Fruit fly (Drosophila melanogaster): ENCODE measurements around the gene Tspo.

Tspo gene

DNA sequence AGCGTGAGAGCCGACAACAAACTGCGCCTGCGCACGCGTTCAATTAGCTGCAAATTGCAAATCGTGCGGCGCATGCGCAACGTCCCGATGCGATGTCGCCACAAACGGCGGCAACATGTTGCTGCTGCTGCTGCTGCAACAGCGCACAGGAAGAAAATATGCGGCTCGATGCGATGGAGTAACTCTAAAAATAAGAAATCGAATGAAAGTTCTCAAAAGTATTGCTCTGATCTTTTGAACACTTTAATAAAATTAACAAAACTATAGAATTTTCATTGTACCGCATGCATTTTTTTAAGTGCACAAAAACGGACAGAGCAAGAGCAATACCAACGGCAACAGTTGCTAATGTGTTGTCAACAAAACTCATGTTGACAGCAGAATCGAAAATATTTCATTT, 46.8 kb downstream of the Tspo start:
- no peak for TF ChIP-seq noc (tag; optimal IDR thresholded peaks at IDR 0.05)

DNA sequence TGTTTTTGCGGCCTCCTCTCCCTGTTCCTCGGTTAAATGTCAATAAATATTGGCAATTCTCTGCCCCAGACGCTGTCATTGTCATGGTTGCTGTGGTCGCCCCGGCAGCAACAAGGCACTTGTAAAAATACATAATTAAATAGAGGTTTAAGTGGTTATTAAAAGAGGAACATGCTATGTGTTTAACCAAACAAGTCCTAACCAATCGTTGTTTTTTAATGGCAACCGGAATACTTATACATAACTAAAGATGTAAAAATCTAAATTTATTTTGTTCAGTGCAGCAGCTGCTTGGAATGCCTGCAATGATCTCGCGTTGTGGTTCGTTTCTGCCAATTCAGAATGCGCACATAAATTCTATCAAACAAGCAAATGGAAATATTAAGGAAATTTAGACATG, 47.5 kb downstream of the Tspo start:
- no peak for TF ChIP-seq noc (tag; optimal IDR thresholded peaks at IDR 0.05)

DNA sequence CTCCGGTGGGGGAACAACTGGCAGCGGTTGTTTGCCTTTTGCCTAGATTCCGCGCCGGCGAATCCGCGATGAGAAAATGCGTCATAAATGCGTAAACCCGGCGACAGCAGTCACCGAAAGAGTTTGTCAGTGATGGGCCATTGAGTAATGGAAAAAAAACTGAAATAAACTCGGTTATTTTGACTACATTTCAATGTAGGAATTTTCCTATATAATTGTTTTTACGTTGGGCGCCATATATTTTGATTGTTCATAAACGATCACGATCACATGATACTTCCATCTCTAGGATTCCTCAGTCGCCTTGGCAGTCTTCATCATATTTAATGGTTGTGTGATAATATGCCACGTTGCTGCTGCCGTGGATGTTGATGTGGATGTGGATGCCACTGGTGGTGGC, 48.7 kb downstream of the Tspo start:
- no peak for TF ChIP-seq noc (tag; optimal IDR thresholded peaks at IDR 0.05)

DNA sequence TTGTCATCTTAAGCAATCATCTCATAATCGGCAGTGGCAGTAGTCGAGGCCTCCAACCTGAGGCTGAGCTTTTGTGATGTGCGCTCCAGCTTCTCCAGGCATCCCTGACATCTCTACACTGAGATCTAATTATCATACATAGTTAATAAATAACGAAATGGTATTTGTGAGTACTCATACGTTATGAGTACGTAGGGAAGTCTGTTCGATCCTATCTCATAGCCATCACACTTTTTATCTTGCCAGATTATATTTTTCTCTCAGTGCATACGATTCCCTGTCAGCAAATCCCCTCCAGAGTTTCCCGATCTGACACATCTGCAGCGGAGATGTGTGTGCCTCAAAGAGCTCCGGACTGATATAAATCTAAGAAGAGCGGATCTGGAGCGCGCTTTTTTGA, 50.1 kb downstream of the Tspo start:
- no peak for TF ChIP-seq noc (tag; optimal IDR thresholded peaks at IDR 0.05)
